Worm (Caenorhabditis elegans): ENCODE data around the gene ugt-49.

DNA sequence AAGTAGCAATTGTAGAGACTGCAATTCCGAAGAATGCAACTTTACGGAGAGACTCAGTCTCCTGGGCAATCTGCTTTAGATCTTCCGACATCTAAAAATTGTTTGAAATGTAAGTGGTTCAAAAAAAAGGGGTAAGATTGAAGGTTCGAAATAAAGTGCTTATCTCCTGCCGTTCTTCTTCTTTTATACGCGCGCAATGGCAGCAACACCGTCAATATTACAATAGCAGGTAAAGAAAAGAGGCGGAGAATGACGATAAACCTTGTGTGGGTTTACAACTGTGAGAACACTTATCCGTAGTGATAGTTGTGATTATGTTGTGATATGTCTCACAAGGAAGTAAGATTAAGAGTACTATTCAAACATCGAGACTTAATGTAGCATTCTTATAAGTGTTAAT is 49.7 kb downstream of the ugt-49 start, which contains the start of gene col-13:
- no peak for TF ChIP-seq nhr-47 (tag; optimal IDR thresholded peaks at IDR 0.05)
- TF ChIP-seq fkh-8 (tag; optimal IDR thresholded peaks at IDR 0.05), result no peak
- TF ChIP-seq fkh-10 (GFP tag; optimal IDR thresholded peaks at IDR 0.05), result no peak
- no peak for TF ChIP-seq snpc-4 (tag; optimal IDR thresholded peaks at IDR 0.05)

All from whole organism, L1 larva.